Worm (Caenorhabditis elegans) whole organism, young adult: ENCODE data around the gene sedl-1.
"Not testable (repeated sequence)": the region's sequence is repeated elsewhere in the genome, so short reads cannot be mapped to it uniquely, and the experiment has no call there.

Experiments
- F52B5.7 ChIP-seq: sonication (generic microtip); optimal IDR thresholded peaks from 2 replicates; lab custom pipeline; 2016; ENCODE audit warnings: mild to moderate bottlenecking, missing genetic modification characterization, missing compliant biosample characterization
- ama-1 ChIP-seq, 3 experiments: fragments of 150-350 bp in 1 of 3; sonication (generic microtip) in 2 of 3; optimal IDR thresholded peaks; 2 replicates each; lab custom pipeline; 2014 to 2018; ENCODE audit warnings: missing biosample characterization in 2 of 3, missing genetic modification characterization in 2 of 3, missing genetic modification reagents in 2 of 3
- ccch-3 ChIP-seq: fragments of 200-800 bp; sonication (Bioruptor generic); optimal IDR thresholded peaks from 2 replicates; lab custom pipeline; 2018; ENCODE audit warnings: mild to moderate bottlenecking, missing genetic modification characterization, missing compliant biosample characterization
- cebp-1 ChIP-seq, 2 experiments: fragments of 200-800 bp in 1 of 2; sonication (Bioruptor generic) in 1 of 2; sonication (generic microtip) in 1 of 2; IDR thresholded peaks in 1 of 2; optimal IDR thresholded peaks in 1 of 2; 2 replicates each; pipeline versions ENCODE4 v1.3.6 to Lab custom; 2017 to 2022; ENCODE audit warnings: missing compliant biosample characterization in 2 of 2, missing genetic modification characterization in 2 of 2, mild to moderate bottlenecking in 1 of 2, missing genetic modification reagents in 1 of 2, moderate library complexity in 1 of 2
- cebp-2 ChIP-seq: fragments of 200-800 bp; sonication (Bioruptor generic); IDR thresholded peaks from 2 replicates; pipeline ENCODE4 v1.3.6; 2022; ENCODE audit warnings: missing genetic modification characterization, missing compliant biosample characterization
- him-1 ChIP-seq: sonication (generic microtip); optimal IDR thresholded peaks from 2 replicates; lab custom pipeline; 2016; ENCODE audit warnings: missing genotype, missing genetic modification reagents, missing genetic modification characterization, missing compliant biosample characterization
- mcd-1 ChIP-seq: fragments of 200-800 bp; sonication (Bioruptor generic); IDR thresholded peaks from 2 replicates; pipeline ENCODE4 v1.3.6; 2022; ENCODE audit warnings: missing genetic modification reagents, missing genetic modification characterization, missing compliant biosample characterization
- nfyb-1 ChIP-seq: fragments of 200-800 bp; sonication (Bioruptor generic); IDR thresholded peaks from 2 replicates; pipeline ENCODE4 v1.3.6; 2022; ENCODE audit warnings: missing genetic modification reagents, missing genetic modification characterization, missing compliant biosample characterization
- zfh-2 ChIP-seq: fragments of 200-800 bp; sonication (Bioruptor generic); conservative IDR thresholded peaks from 2 replicates; pipeline ENCODE4 v1.3.6; 2022; ENCODE audit warnings: missing genetic modification reagents, missing genetic modification characterization, missing compliant biosample characterization

DNA sequence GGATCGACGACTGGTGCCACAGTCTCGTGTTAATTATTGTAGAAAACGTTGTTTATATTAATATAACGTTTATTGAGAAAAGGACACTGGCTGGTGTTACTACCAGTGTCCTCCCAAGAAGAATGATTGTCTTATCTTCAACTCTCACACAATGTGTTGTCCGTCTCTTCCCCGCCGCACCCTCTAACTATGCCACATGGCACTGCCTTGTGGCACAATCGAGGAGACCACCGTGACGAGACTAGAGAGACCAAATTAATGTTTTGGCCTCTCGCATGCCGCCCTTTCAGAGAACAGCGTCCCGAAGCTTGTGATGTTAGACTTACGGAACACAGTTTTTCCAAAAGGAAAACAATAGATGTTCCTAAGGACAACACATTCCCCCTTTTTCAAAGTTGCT, 17.8 kb downstream of the sedl-1 start:
- TF ChIP-seq ccch-3 (GFP tag; lab: Kevin White, UChicago); zfh-2 (GFP tag; lab: Robert Waterston, UW); him-1 (tag; lab: Kevin White, UChicago); ama-1 (optimal IDR thresholded peaks at IDR 0.05; lab: Kevin White, UChicago); ama-1 (GFP tag; optimal IDR thresholded peaks at IDR 0.05; lab: Kevin White, UChicago); cebp-2 (GFP tag; lab: Robert Waterston, UW); F52B5.7 (tag; lab: Kevin White, UChicago); cebp-1 (GFP tag; IDR thresholded peaks at IDR 0.05; lab: Robert Waterston, UW); cebp-1 (tag; optimal IDR thresholded peaks at IDR 0.05; lab: Kevin White, UChicago); nfyb-1 (GFP tag; lab: Robert Waterston, UW): not testable (repeated sequence)
- TF ChIP-seq mcd-1 (GFP tag; lab: Robert Waterston, UW) = 0 out of 2 replicates have a peak, but pooled peaks have one; percentile 13
